Worm (Caenorhabditis elegans): ENCODE measurements around the gene nhr-66.

DNA sequence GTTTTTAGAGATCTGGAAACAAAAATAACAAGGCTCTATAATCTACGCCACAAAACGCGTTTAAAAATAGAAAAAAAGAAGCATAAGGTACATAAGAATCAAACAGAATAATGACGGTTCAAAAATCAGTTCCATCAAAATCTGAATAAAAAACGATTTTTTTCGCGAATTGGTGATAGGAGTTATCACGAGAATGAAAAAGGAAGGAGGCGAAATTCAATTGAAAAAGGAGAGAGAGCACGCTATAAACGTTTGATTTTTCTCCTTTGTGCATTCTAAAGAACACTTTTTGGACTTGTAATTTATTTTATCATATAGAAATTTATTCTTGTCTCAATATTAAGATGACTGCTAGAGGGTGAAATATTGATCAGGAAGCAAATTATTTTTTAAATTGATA is 14.9 kb upstream of the nhr-66 start:
- TF ChIP-seq ama-1 (optimal IDR thresholded peaks at IDR 0.05) (no peak), F13C5.2 (tag; optimal IDR thresholded peaks at IDR 0.05) (no peak), scrt-1 (GFP tag; IDR thresholded peaks at IDR 0.05) (no peak), flt-1 (GFP tag; IDR thresholded peaks at IDR 0.05) (no peak), hmbx-1 (tag; optimal IDR thresholded peaks at IDR 0.05) (no peak), hmg-4 (GFP tag; optimal IDR thresholded peaks at IDR 0.05) (no peak), ceh-13 (GFP tag; optimal IDR thresholded peaks at IDR 0.05) (no peak), hnd-1 (tag; optimal IDR thresholded peaks at IDR 0.05) (no peak), tbx-11 (GFP tag; IDR thresholded peaks at IDR 0.05) (no peak), tbx-37 (GFP tag; conservative IDR thresholded peaks at IDR 0.05) (no peak), tra-4 (tag; optimal IDR thresholded peaks at IDR 0.05) (no peak), sea-1 (GFP tag; conservative IDR thresholded peaks at IDR 0.05) (no peak), ceh-36 (tag; optimal IDR thresholded peaks at IDR 0.05) (no peak)
